Worm (Caenorhabditis elegans): Measurements from ENCODE around the gene ugt-22.

- no peak for TF ChIP-seq him-1 (tag; optimal IDR thresholded peaks at IDR 0.05)
- no peak for TF ChIP-seq dao-5 (tag; optimal IDR thresholded peaks at IDR 0.05)
Observed at ce11 chrIV:13664090-13664489, 25.0 kb downstream of the ugt-22 start, which contains the start of gene Y45F10C.4.

Measured in whole organism, L4/young adult.